Worm (Caenorhabditis elegans) whole organism, L2 larva: ENCODE results near the gene snb-5.

Experiments used
- C34F6.9 ChIP-seq: fragments of 150-350 bp; optimal IDR thresholded peaks from 2 replicates; lab custom pipeline; 2014; ENCODE audit warnings: missing biosample characterization, missing genetic modification characterization
- F13H6.1 ChIP-seq: sonication (generic microtip); optimal IDR thresholded peaks from 2 replicates; lab custom pipeline; 2016; ENCODE audit warnings: missing genetic modification characterization, missing compliant biosample characterization
- R02D3.7 ChIP-seq: fragments of 150-350 bp; optimal IDR thresholded peaks from 2 replicates; lab custom pipeline; 2014; ENCODE audit warnings: missing biosample characterization, missing genetic modification characterization
- Y55F3AM.14 ChIP-seq: fragments of 200-800 bp; sonication (Bioruptor generic); optimal IDR thresholded peaks from 2 replicates; lab custom pipeline; 2018; ENCODE audit warnings: mild to moderate bottlenecking, missing genetic modification characterization, missing compliant biosample characterization
- ZK546.5 ChIP-seq: sonication (generic microtip); optimal IDR thresholded peaks from 2 replicates; lab custom pipeline; 2017; ENCODE audit warnings: missing biosample characterization, missing genetic modification characterization
- alr-1 ChIP-seq: fragments of 150-350 bp; optimal IDR thresholded peaks from 2 replicates; lab custom pipeline; 2014; ENCODE audit warnings: missing biosample characterization, missing genetic modification characterization
- aly-2 ChIP-seq: fragments of 150-350 bp; optimal IDR thresholded peaks from 2 replicates; lab custom pipeline; 2014; ENCODE audit warnings: missing biosample characterization, missing genetic modification characterization
- ama-1 ChIP-seq: fragments of 150-350 bp; optimal IDR thresholded peaks from 2 replicates; lab custom pipeline; 2018; ENCODE audit warnings: inconsistent platforms
- blmp-1 ChIP-seq: sonication (generic microtip); optimal IDR thresholded peaks from 2 replicates; lab custom pipeline; 2017; ENCODE audit warnings: missing genetic modification characterization, mild to moderate bottlenecking, missing compliant biosample characterization, antibody characterized with exemption, moderate library complexity; ENCODE audit not compliant: insufficient read depth
- ceh-16 ChIP-seq: fragments of 150-350 bp; optimal IDR thresholded peaks from 2 replicates; lab custom pipeline; 2014; ENCODE audit warnings: missing biosample characterization, missing genetic modification characterization
- ceh-82 ChIP-seq: fragments of 150-350 bp; optimal IDR thresholded peaks from 2 replicates; lab custom pipeline; 2014; ENCODE audit warnings: missing biosample characterization, missing genetic modification characterization
- crh-2 ChIP-seq: sonication (generic microtip); optimal IDR thresholded peaks from 2 replicates; lab custom pipeline; 2017; ENCODE audit warnings: missing biosample characterization, missing genetic modification characterization
- dmd-4 ChIP-seq: sonication (generic microtip); optimal IDR thresholded peaks from 2 replicates; lab custom pipeline; 2017; ENCODE audit warnings: missing biosample characterization, missing genetic modification characterization
- egl-27 ChIP-seq: sonication (generic microtip); optimal IDR thresholded peaks from 3 replicates; lab custom pipeline; 2017; ENCODE audit warnings: missing biosample characterization, missing genetic modification reagents, missing genetic modification characterization
- elt-1 ChIP-seq: fragments of 150-350 bp; optimal IDR thresholded peaks from 2 replicates; lab custom pipeline; 2014; ENCODE audit warnings: missing biosample characterization, missing genetic modification characterization
- elt-3 ChIP-seq: sonication (generic microtip); optimal IDR thresholded peaks from 2 replicates; lab custom pipeline; 2017; ENCODE audit warnings: missing biosample characterization, missing genetic modification characterization
- fos-1 ChIP-seq: fragments of 150-350 bp; optimal IDR thresholded peaks from 2 replicates; lab custom pipeline; 2014; ENCODE audit warnings: missing biosample characterization, missing genetic modification characterization
- gmeb-1 ChIP-seq: fragments of 150-350 bp; optimal IDR thresholded peaks from 2 replicates; lab custom pipeline; 2014; ENCODE audit warnings: missing biosample characterization, missing genetic modification characterization
- lin-11 ChIP-seq: fragments of 150-350 bp; sonication (generic microtip); optimal IDR thresholded peaks from 2 replicates; lab custom pipeline; 2014; ENCODE audit warnings: missing biosample characterization, missing genetic modification characterization, inconsistent platforms, mixed read lengths
- lin-13 ChIP-seq: fragments of 150-350 bp; optimal IDR thresholded peaks from 2 replicates; lab custom pipeline; 2014; ENCODE audit warnings: missing biosample characterization, missing genetic modification reagents, missing genetic modification characterization
- lin-39 ChIP-seq: fragments of 150-350 bp; optimal IDR thresholded peaks from 2 replicates; lab custom pipeline; 2014; ENCODE audit warnings: missing biosample characterization, missing genetic modification reagents, missing genetic modification characterization
- lsy-2 ChIP-seq, 2 experiments: fragments of 150-350 bp in 1 of 2; sonication (generic microtip) in 1 of 2; optimal IDR thresholded peaks; 2 replicates each; lab custom pipeline; 2014 to 2017; ENCODE audit warnings: missing biosample characterization in 2 of 2, missing genetic modification characterization in 2 of 2
- mab-5 ChIP-seq: fragments of 150-350 bp; optimal IDR thresholded peaks from 2 replicates; lab custom pipeline; 2014; ENCODE audit warnings: missing biosample characterization, missing genetic modification characterization
- mbf-1 ChIP-seq: sonication (generic microtip); optimal IDR thresholded peaks from 2 replicates; lab custom pipeline; 2017; ENCODE audit warnings: missing biosample characterization, missing genetic modification characterization
- mdl-1 ChIP-seq, 2 experiments: fragments of 150-350 bp in 1 of 2; sonication (generic microtip) in 1 of 2; optimal IDR thresholded peaks; 2 replicates each; lab custom pipeline; 2017; ENCODE audit warnings: missing biosample characterization in 2 of 2, missing genetic modification characterization in 2 of 2
- nhr-10 ChIP-seq: sonication (generic microtip); optimal IDR thresholded peaks from 2 replicates; lab custom pipeline; 2017; ENCODE audit warnings: missing biosample characterization, missing genetic modification characterization
- nhr-11 ChIP-seq: fragments of 150-350 bp; optimal IDR thresholded peaks from 2 replicates; lab custom pipeline; 2014; ENCODE audit warnings: missing biosample characterization, missing genetic modification characterization
- nhr-12 ChIP-seq: fragments of 150-350 bp; optimal IDR thresholded peaks from 2 replicates; lab custom pipeline; 2014; ENCODE audit warnings: missing biosample characterization, missing genetic modification characterization
- nhr-129 ChIP-seq: fragments of 150-350 bp; optimal IDR thresholded peaks from 2 replicates; lab custom pipeline; 2014; ENCODE audit warnings: missing biosample characterization, missing genetic modification characterization
- nhr-21 ChIP-seq: fragments of 150-350 bp; optimal IDR thresholded peaks from 2 replicates; lab custom pipeline; 2014; ENCODE audit warnings: missing biosample characterization, missing genetic modification characterization
- nhr-23 ChIP-seq: fragments of 150-350 bp; optimal IDR thresholded peaks from 2 replicates; lab custom pipeline; 2014; ENCODE audit warnings: missing biosample characterization, missing genetic modification reagents, missing genetic modification characterization
- nhr-237 ChIP-seq: fragments of 150-350 bp; optimal IDR thresholded peaks from 2 replicates; lab custom pipeline; 2014; ENCODE audit warnings: missing biosample characterization, missing genetic modification characterization
- nhr-25 ChIP-seq: fragments of 150-350 bp; sonication (generic microtip); optimal IDR thresholded peaks from 3 replicates; lab custom pipeline; 2014; ENCODE audit warnings: missing biosample characterization, missing genetic modification characterization
- nhr-6 ChIP-seq: fragments of 150-350 bp; optimal IDR thresholded peaks from 2 replicates; lab custom pipeline; 2014; ENCODE audit warnings: missing biosample characterization, missing genetic modification characterization
- nhr-77 ChIP-seq: fragments of 150-350 bp; optimal IDR thresholded peaks from 2 replicates; lab custom pipeline; 2014; ENCODE audit warnings: missing biosample characterization, missing genetic modification characterization
- peb-1 ChIP-seq: fragments of 150-350 bp; optimal IDR thresholded peaks from 2 replicates; lab custom pipeline; 2014; ENCODE audit warnings: missing biosample characterization, missing genetic modification characterization
- sem-4 ChIP-seq: fragments of 150-350 bp; optimal IDR thresholded peaks from 2 replicates; lab custom pipeline; 2014; ENCODE audit warnings: missing biosample characterization, missing genetic modification reagents, missing genetic modification characterization
- skn-1 ChIP-seq: sonication (generic microtip); optimal IDR thresholded peaks from 2 replicates; lab custom pipeline; 2017; ENCODE audit warnings: missing biosample characterization, missing genetic modification characterization
- sma-3 ChIP-seq: sonication (generic microtip); optimal IDR thresholded peaks from 2 replicates; lab custom pipeline; 2016; ENCODE audit warnings: missing genetic modification reagents, missing genetic modification characterization, missing compliant biosample characterization
- sma-9 ChIP-seq, 2 experiments: fragments of 150-350 bp in 1 of 2; sonication (generic microtip) in 1 of 2; optimal IDR thresholded peaks; 2 replicates each; lab custom pipeline; 2014 to 2016; ENCODE audit warnings: missing genetic modification characterization in 2 of 2, mild to moderate bottlenecking in 1 of 2, missing biosample characterization in 1 of 2, missing compliant biosample characterization in 1 of 2, missing genetic modification reagents in 1 of 2, moderate library complexity in 1 of 2
- snpc-4 ChIP-seq: fragments of 150-350 bp; optimal IDR thresholded peaks from 2 replicates; lab custom pipeline; 2014; ENCODE audit warnings: missing biosample characterization, missing genetic modification characterization
- unc-39 ChIP-seq: fragments of 150-350 bp; optimal IDR thresholded peaks from 2 replicates; lab custom pipeline; 2014; ENCODE audit warnings: missing biosample characterization, missing genetic modification characterization
- unc-55 ChIP-seq: fragments of 150-350 bp; sonication (generic microtip); optimal IDR thresholded peaks from 3 replicates; lab custom pipeline; 2014; ENCODE audit warnings: missing biosample characterization, missing genetic modification reagents, missing genetic modification characterization
- unc-62 ChIP-seq: fragments of 150-350 bp; optimal IDR thresholded peaks from 2 replicates; lab custom pipeline; 2014; ENCODE audit warnings: missing biosample characterization, missing genetic modification reagents, missing genetic modification characterization
- zag-1 ChIP-seq: fragments of 150-350 bp; optimal IDR thresholded peaks from 2 replicates; lab custom pipeline; 2014; ENCODE audit warnings: missing biosample characterization, missing genetic modification characterization
- ztf-1 ChIP-seq: fragments of 200-800 bp; sonication (Bioruptor generic); conservative IDR thresholded peaks from 2 replicates; pipeline ENCODE4 v1.3.6; 2022; ENCODE audit warnings: missing genetic modification characterization, missing compliant biosample characterization
- ztf-11 ChIP-seq: sonication (generic microtip); optimal IDR thresholded peaks from 2 replicates; lab custom pipeline; 2017; ENCODE audit warnings: missing biosample characterization, missing genetic modification characterization
- ztf-4 ChIP-seq: fragments of 150-350 bp; optimal IDR thresholded peaks from 2 replicates; lab custom pipeline; 2014; ENCODE audit warnings: missing biosample characterization, missing genetic modification characterization

The snb-5 gene

DNA sequence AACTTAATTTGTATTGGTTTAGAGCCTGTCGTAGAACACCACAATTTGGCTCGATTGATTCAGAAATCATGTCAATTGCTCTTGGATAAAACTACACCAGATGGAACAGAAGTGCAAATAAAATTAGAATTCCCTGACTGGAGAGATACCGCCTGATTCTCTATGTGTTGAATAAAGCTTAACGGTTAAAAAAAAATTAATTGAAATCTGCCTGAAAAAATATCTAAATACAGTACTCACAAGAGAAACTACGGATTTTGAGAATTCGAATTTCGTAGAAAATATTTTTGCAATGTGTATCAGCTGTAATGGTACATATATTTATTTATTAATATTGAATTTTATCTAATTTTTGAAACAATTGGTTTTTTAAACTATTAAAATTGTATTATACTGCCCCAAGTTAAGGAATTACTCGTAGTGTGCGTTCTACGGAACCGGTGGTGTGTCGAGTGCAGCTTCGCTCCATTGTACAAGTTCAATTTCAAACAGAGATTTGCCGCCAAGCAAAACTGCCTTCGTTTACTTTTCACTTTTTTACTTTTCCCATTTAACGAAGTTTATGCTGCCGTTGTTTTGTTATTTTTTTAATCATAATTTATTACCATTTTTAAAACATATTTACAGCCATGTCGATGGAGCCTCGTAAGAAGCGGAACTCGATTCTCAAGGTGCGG lies 47.3 kb downstream of the snb-5 start, which contains the start of gene knl-1:
Gene knl-1 (plus strand): TSS at position 626 of the 677 bp plus-strand sequence.
- TF ChIP-seq sma-9 (GFP tag; optimal IDR thresholded peaks at IDR 0.05; lab: Kevin White, UChicago) (no peak), sma-9 (tag; optimal IDR thresholded peaks at IDR 0.05; lab: Kevin White, UChicago) (no peak), nhr-129 (peak; percentile 76), aly-2 (tag; lab: Kevin White, UChicago) (no peak), nhr-10 (tag; lab: Kevin White, UChicago) (no peak), lin-39 (tag; lab: Kevin White, UChicago) (no peak), ztf-4 (tag; lab: Kevin White, UChicago) (no peak), lin-11 (tag; lab: Kevin White, UChicago) (no peak), nhr-6 (tag; lab: Kevin White, UChicago) (no peak), R02D3.7 (tag; lab: Kevin White, UChicago) (no peak), Y55F3AM.14 (GFP tag; lab: Kevin White, UChicago) (no peak), elt-1 (no peak), nhr-12 (tag; lab: Kevin White, UChicago) (no peak), lin-13 (GFP tag; lab: Kevin White, UChicago) (no peak), mbf-1 (tag; lab: Kevin White, UChicago) (no peak), peb-1 (tag; lab: Kevin White, UChicago) (no peak), nhr-11 (tag; lab: Kevin White, UChicago) (no peak), unc-55 (peak; percentile 84), ztf-1 (no peak), ztf-11 (tag; lab: Kevin White, UChicago) (no peak), alr-1 (tag; lab: Kevin White, UChicago) (no peak), unc-39 (tag; lab: Kevin White, UChicago) (no peak), nhr-25 (tag; lab: Kevin White, UChicago) (no peak), lsy-2 (tag; optimal IDR thresholded peaks at IDR 0.05; lab: Kevin White, UChicago) (peak in 1 of 2 experiments; percentile 72), C34F6.9 (peak; percentile 65), egl-27 (tag; lab: Kevin White, UChicago) (no peak), nhr-21 (tag; lab: Kevin White, UChicago) (no peak), skn-1 (tag; lab: Kevin White, UChicago) (no peak), mdl-1 (tag; optimal IDR thresholded peaks at IDR 0.05; lab: Kevin White, UChicago) (no peak), F13H6.1 (tag; lab: Kevin White, UChicago) (no peak), mab-5 (tag; lab: Kevin White, UChicago) (no peak), nhr-23 (tag; lab: Kevin White, UChicago) (no peak), ceh-82 (no peak), ceh-16 (tag; lab: Kevin White, UChicago) (no peak), nhr-77 (no peak), unc-62 (GFP tag; lab: Kevin White, UChicago) (no peak), sma-3 (GFP tag; lab: Kevin White, UChicago) (no peak), sem-4 (tag; lab: Kevin White, UChicago) (no peak), blmp-1 (tag; lab: Kevin White, UChicago) (no peak), ZK546.5 (no peak), fos-1 (tag; lab: Kevin White, UChicago) (peak; percentile 2), ama-1 (lab: Kevin White, UChicago) (no peak), snpc-4 (tag; lab: Kevin White, UChicago) (peak; percentile 9), crh-2 (tag; lab: Kevin White, UChicago) (peak; percentile 7), elt-3 (tag; lab: Kevin White, UChicago) (no peak), gmeb-1 (peak; percentile 73), dmd-4 (tag; lab: Kevin White, UChicago) (no peak), nhr-237 (tag; lab: Kevin White, UChicago) (no peak), zag-1 (no peak)
